Worm (Caenorhabditis elegans) whole organism, late embryonic: ENCODE results near the gene srh-293.

Source experiments
- K09A11.1 ChIP-seq: sonication (generic microtip); optimal IDR thresholded peaks from 2 replicates; lab custom pipeline; 2017; ENCODE audit warnings: antibody characterized with exemption, mild to moderate bottlenecking, missing genetic modification characterization, missing compliant biosample characterization; ENCODE audit not compliant: insufficient read depth
- ama-1 ChIP-seq: fragments of 150-350 bp; optimal IDR thresholded peaks from 2 replicates; lab custom pipeline; 2014
- ceh-18 ChIP-seq: sonication (generic microtip); optimal IDR thresholded peaks from 2 replicates; lab custom pipeline; 2016; ENCODE audit warnings: missing genetic modification characterization, missing compliant biosample characterization
- ceh-2 ChIP-seq: sonication (generic microtip); optimal IDR thresholded peaks from 2 replicates; lab custom pipeline; 2016; ENCODE audit warnings: missing genotype, missing genetic modification characterization, missing compliant biosample characterization
- ceh-9 ChIP-seq: sonication (generic microtip); optimal IDR thresholded peaks from 2 replicates; lab custom pipeline; 2016; ENCODE audit warnings: mild to moderate bottlenecking, missing genetic modification characterization, inconsistent platforms, missing compliant biosample characterization
- fkh-10 ChIP-seq: fragments of 150-350 bp; optimal IDR thresholded peaks from 2 replicates; lab custom pipeline; 2014; ENCODE audit warnings: missing biosample characterization, missing genetic modification reagents, missing genetic modification characterization
- hlh-15 ChIP-seq: sonication (generic microtip); optimal IDR thresholded peaks from 2 replicates; lab custom pipeline; 2016; ENCODE audit warnings: missing genetic modification characterization, missing compliant biosample characterization
- nhr-11 ChIP-seq: fragments of 150-350 bp; optimal IDR thresholded peaks from 2 replicates; lab custom pipeline; 2014; ENCODE audit warnings: missing biosample characterization, missing genetic modification characterization
- nhr-232 ChIP-seq: sonication (generic microtip); optimal IDR thresholded peaks from 2 replicates; lab custom pipeline; 2016; ENCODE audit warnings: missing genetic modification characterization, missing compliant biosample characterization
- pha-2 ChIP-seq: sonication (generic microtip); optimal IDR thresholded peaks from 2 replicates; lab custom pipeline; 2017; ENCODE audit warnings: mild to moderate bottlenecking, missing genetic modification characterization, missing compliant biosample characterization
- pha-4 ChIP-seq: fragments of 150-350 bp; optimal IDR thresholded peaks from 2 replicates; lab custom pipeline; 2018; ENCODE audit warnings: missing biosample characterization, missing genetic modification reagents, missing genetic modification characterization
- ref-2 ChIP-seq: sonication (generic microtip); optimal IDR thresholded peaks from 2 replicates; lab custom pipeline; 2016; ENCODE audit warnings: missing genetic modification characterization, missing compliant biosample characterization

DNA sequence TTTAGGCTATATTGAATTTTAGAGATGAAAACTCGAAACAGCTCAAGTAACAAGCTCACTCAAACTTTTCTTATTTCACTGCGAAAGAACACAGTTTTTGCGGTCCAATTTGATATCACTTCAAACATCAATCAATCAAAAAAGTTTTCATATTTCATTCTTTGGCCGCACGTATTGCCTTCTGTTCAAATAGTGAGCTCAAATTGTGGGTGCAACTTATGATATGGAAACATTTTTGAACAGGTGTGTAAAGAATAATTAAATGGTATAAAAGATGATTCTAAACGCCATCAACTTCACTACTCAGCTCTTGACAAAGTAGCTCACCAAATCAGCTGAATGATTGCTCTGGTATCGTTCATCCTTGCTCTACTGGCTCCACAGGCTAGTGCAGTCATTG, 33.8 kb downstream of the srh-293 start, which contains the start of gene T06C12.14:
- TF ChIP-seq nhr-232 (tag; lab: Kevin White, UChicago) (no peak), fkh-10 (no peak), ceh-18 (tag; lab: Kevin White, UChicago) (no peak), nhr-11 (no peak), pha-2 (tag; lab: Kevin White, UChicago) (no peak), hlh-15 (tag; lab: Kevin White, UChicago) (no peak), ceh-2 (tag; lab: Kevin White, UChicago) (no peak), ceh-9 (tag; lab: Kevin White, UChicago) (no peak), ama-1 (lab: Kevin White, UChicago) (no peak), K09A11.1 (no peak), pha-4 (no peak), ref-2 (no peak)
